Fruit fly (Drosophila melanogaster) whole organism, embryonic: Measurements from ENCODE around the gene CG2076.

Experiments
- CG10366 ChIP-seq: fragments of 200-800 bp; sonication (Bioruptor generic); IDR thresholded peaks from 2 replicates; pipeline ENCODE4 v1.3.6; 2022; ENCODE audit warnings: missing biosample characterization, missing genetic modification characterization
- CG10959 ChIP-seq: fragments of 200-800 bp; sonication (Bioruptor generic); IDR thresholded peaks from 2 replicates; pipeline ENCODE4 v1.3.6; 2022; ENCODE audit warnings: missing biosample characterization, missing genetic modification characterization
- CG11456 ChIP-seq: fragments of 200-800 bp; sonication (Bioruptor generic); IDR thresholded peaks from 3 replicates; pipeline ENCODE4 v1.3.6; 2022; ENCODE audit warnings: missing biosample characterization, missing genetic modification characterization
- CG12391 ChIP-seq: fragments of 200-800 bp; sonication (Bioruptor generic); optimal IDR thresholded peaks from 3 replicates; lab custom pipeline; 2018; ENCODE audit warnings: missing biosample characterization, mild to moderate bottlenecking, missing genetic modification characterization, moderate library complexity
- CG13424 ChIP-seq: fragments of 200-800 bp; sonication (Bioruptor generic); optimal IDR thresholded peaks from 2 replicates; lab custom pipeline; 2019; ENCODE audit warnings: missing biosample characterization, mild to moderate bottlenecking, missing genetic modification characterization, moderate library complexity
- CG14014 ChIP-seq: fragments of 200-800 bp; sonication (Bioruptor generic); IDR thresholded peaks from 2 replicates; pipeline ENCODE4 v1.3.6; 2022; ENCODE audit warnings: missing biosample characterization, missing genetic modification characterization
- CG15479 ChIP-seq: fragments of 200-800 bp; sonication (Bioruptor generic); optimal IDR thresholded peaks from 3 replicates; lab custom pipeline; 2019; ENCODE audit warnings: missing biosample characterization, mild to moderate bottlenecking, missing genetic modification characterization, moderate library complexity
- CG17328 ChIP-seq: fragments of 200-800 bp; sonication (Bioruptor generic); IDR thresholded peaks from 2 replicates; pipeline ENCODE4 v1.3.6; 2022; ENCODE audit warnings: missing biosample characterization, missing genetic modification characterization
- CG18599 ChIP-seq: fragments of 200-800 bp; sonication (Bioruptor generic); optimal IDR thresholded peaks from 3 replicates; lab custom pipeline; 2017; ENCODE audit warnings: missing biosample characterization, missing genetic modification characterization, mild to moderate bottlenecking, moderate library complexity, missing genetic modification reagents
- CG31365 ChIP-seq: fragments of 200-800 bp; sonication (Bioruptor generic); optimal IDR thresholded peaks from 2 replicates; lab custom pipeline; 2018; ENCODE audit warnings: missing biosample characterization, mild to moderate bottlenecking, missing genetic modification characterization
- CG32532 ChIP-seq: fragments of 200-800 bp; sonication (Bioruptor generic); IDR thresholded peaks from 2 replicates; pipeline ENCODE4 v1.3.6; 2022; ENCODE audit warnings: missing biosample characterization, missing genetic modification characterization
- CG6765 ChIP-seq: fragments of 200-800 bp; sonication (Bioruptor generic); optimal IDR thresholded peaks from 3 replicates; lab custom pipeline; 2017; ENCODE audit warnings: missing biosample characterization, mild to moderate bottlenecking, missing genetic modification characterization
- CG6791 ChIP-seq: fragments of 200-800 bp; sonication (Bioruptor generic); IDR thresholded peaks from 3 replicates; pipeline ENCODE4 v1.3.6; 2022; ENCODE audit warnings: missing biosample characterization, missing genetic modification characterization; ENCODE audit not compliant: partially characterized antibody
- CG7271 ChIP-seq: fragments of 200-800 bp; sonication (Bioruptor generic); optimal IDR thresholded peaks from 2 replicates; lab custom pipeline; 2018; ENCODE audit warnings: missing biosample characterization, mild to moderate bottlenecking, missing genetic modification characterization, moderate library complexity
- CG8290 ChIP-seq, 3 experiments: fragments of 200-800 bp; sonication (Bioruptor generic); optimal IDR thresholded peaks; 2 replicates each; lab custom pipeline; 2016 to 2019; ENCODE audit warnings: missing biosample characterization in 3 of 3, missing genetic modification characterization in 3 of 3, mild to moderate bottlenecking in 2 of 3, moderate library complexity in 1 of 3
- CG8388 ChIP-seq: fragments of 200-800 bp; sonication (Bioruptor generic); optimal IDR thresholded peaks from 2 replicates; lab custom pipeline; 2019; ENCODE audit warnings: missing biosample characterization, mild to moderate bottlenecking, missing genetic modification characterization, moderate library complexity
- CoRest ChIP-seq: fragments of 200-800 bp; sonication (Bioruptor generic); optimal IDR thresholded peaks from 3 replicates; lab custom pipeline; 2018; ENCODE audit warnings: missing biosample characterization, mild to moderate bottlenecking, missing genetic modification characterization, moderate library complexity
- D19B ChIP-seq: fragments of 200-800 bp; sonication (Bioruptor generic); optimal IDR thresholded peaks from 2 replicates; lab custom pipeline; 2017; ENCODE audit warnings: missing biosample characterization, mild to moderate bottlenecking, missing genetic modification characterization
- Dek ChIP-seq: fragments of 200-800 bp; sonication (Bioruptor generic); optimal IDR thresholded peaks from 3 replicates; lab custom pipeline; 2019; ENCODE audit warnings: missing biosample characterization, mild to moderate bottlenecking, missing genetic modification characterization, moderate library complexity
- Drgx ChIP-seq: fragments of 200-800 bp; sonication (Bioruptor generic); IDR thresholded peaks from 2 replicates; pipeline ENCODE4 v1.3.6; 2022; ENCODE audit warnings: missing biosample characterization, missing genetic modification characterization
- Ets97D ChIP-seq: fragments of 200-800 bp; sonication (Bioruptor generic); optimal IDR thresholded peaks from 3 replicates; lab custom pipeline; 2016; ENCODE audit warnings: missing biosample characterization, missing genetic modification characterization
- Gug ChIP-seq: fragments of 200-800 bp; sonication (Bioruptor generic); IDR thresholded peaks from 4 replicates; pipeline ENCODE4 v1.3.6; 2022; ENCODE audit warnings: missing biosample characterization, missing genetic modification characterization
- Xbp1 ChIP-seq: fragments of 200-800 bp; sonication (Bioruptor generic); optimal IDR thresholded peaks from 3 replicates; lab custom pipeline; 2016; ENCODE audit warnings: missing biosample characterization, mild to moderate bottlenecking, missing genetic modification characterization
- YL-1 ChIP-seq: fragments of 200-800 bp; sonication (Bioruptor generic); optimal IDR thresholded peaks from 3 replicates; lab custom pipeline; 2017; ENCODE audit warnings: missing biosample characterization, mild to moderate bottlenecking, missing genetic modification characterization
- bsh ChIP-seq, 2 experiments: fragments of 200-800 bp; sonication (Bioruptor generic); optimal IDR thresholded peaks; 2 replicates each; lab custom pipeline; 2017 to 2018; ENCODE audit warnings: mild to moderate bottlenecking in 2 of 2, missing biosample characterization in 2 of 2, missing genetic modification characterization in 2 of 2, moderate library complexity in 1 of 2
- crol ChIP-seq: fragments of 200-800 bp; sonication (Bioruptor generic); IDR thresholded peaks from 2 replicates; pipeline ENCODE4 v1.3.6; 2022; ENCODE audit warnings: missing biosample characterization, missing genetic modification characterization
- danr ChIP-seq: fragments of 200-800 bp; sonication (Bioruptor generic); IDR thresholded peaks from 2 replicates; pipeline ENCODE4 v1.3.6; 2022; ENCODE audit warnings: missing biosample characterization, missing genetic modification characterization
- dm ChIP-seq: fragments of 200-800 bp; sonication (Bioruptor generic); optimal IDR thresholded peaks from 3 replicates; lab custom pipeline; 2016; ENCODE audit warnings: missing biosample characterization, missing genetic modification characterization
- emc ChIP-seq: fragments of 200-800 bp; sonication (Bioruptor generic); optimal IDR thresholded peaks from 2 replicates; lab custom pipeline; 2016; ENCODE audit warnings: missing biosample characterization, missing genetic modification characterization
- esg ChIP-seq: fragments of 200-800 bp; sonication (Bioruptor generic); conservative IDR thresholded peaks from 2 replicates; pipeline ENCODE4 v1.3.6; 2022; ENCODE audit warnings: missing biosample characterization, missing genetic modification characterization
- gcm ChIP-seq: fragments of 200-800 bp; sonication (Bioruptor generic); optimal IDR thresholded peaks from 2 replicates; lab custom pipeline; 2019; ENCODE audit warnings: missing biosample characterization, mild to moderate bottlenecking, missing genetic modification characterization, moderate library complexity
- hkb ChIP-seq, 2 experiments: fragments of 200-800 bp in 1 of 2; fragments of >200 bp in 1 of 2; sonication (Bioruptor generic) in 1 of 2; IDR thresholded peaks in 1 of 2; optimal IDR thresholded peaks in 1 of 2; 2 replicates each; pipeline versions ENCODE4 v1.3.6 to Lab custom; 2017 to 2022; ENCODE audit warnings: missing biosample characterization in 1 of 2, missing genetic modification characterization in 1 of 2
- ind ChIP-seq: fragments of 200-800 bp; sonication (Bioruptor generic); optimal IDR thresholded peaks from 3 replicates; lab custom pipeline; 2016; ENCODE audit warnings: missing biosample characterization, missing genetic modification characterization
- jumu ChIP-seq: fragments of 200-800 bp; sonication (Bioruptor generic); optimal IDR thresholded peaks from 3 replicates; lab custom pipeline; 2016; ENCODE audit warnings: missing biosample characterization, missing genetic modification characterization
- org-1 ChIP-seq: fragments of 200-800 bp; sonication (Bioruptor generic); optimal IDR thresholded peaks from 2 replicates; lab custom pipeline; 2017; ENCODE audit warnings: missing biosample characterization, missing genetic modification characterization
- pan ChIP-seq, 4 experiments: fragments of >200 bp in 3 of 4; fragments of 200-800 bp in 1 of 4; sonication (Bioruptor generic) in 1 of 4; optimal IDR thresholded peaks in 3 of 4; IDR thresholded peaks in 1 of 4; 2 replicates each; pipeline versions ENCODE4 v1.3.6 to Lab custom; 2017 to 2022; ENCODE audit warnings: missing biosample characterization in 2 of 4, missing genetic modification characterization in 2 of 4, mixed read lengths in 1 of 4
- pros ChIP-seq: fragments of 200-800 bp; sonication (Bioruptor generic); optimal IDR thresholded peaks from 3 replicates; lab custom pipeline; 2019; ENCODE audit warnings: missing biosample characterization, mild to moderate bottlenecking, missing genetic modification characterization, moderate library complexity
- row ChIP-seq: fragments of 200-800 bp; sonication (Bioruptor generic); IDR thresholded peaks from 3 replicates; pipeline ENCODE4 v1.3.6; 2022; ENCODE audit warnings: missing biosample characterization, missing genetic modification characterization
- schlank ChIP-seq: fragments of 200-800 bp; sonication (Bioruptor generic); optimal IDR thresholded peaks from 2 replicates; lab custom pipeline; 2018; ENCODE audit warnings: missing biosample characterization, mild to moderate bottlenecking, missing genetic modification characterization
- sd ChIP-seq: fragments of 200-800 bp; sonication (Bioruptor generic); optimal IDR thresholded peaks from 3 replicates; lab custom pipeline; 2018; ENCODE audit warnings: missing biosample characterization, mild to moderate bottlenecking, missing genetic modification characterization, moderate library complexity
- sens ChIP-seq: fragments of 200-800 bp; sonication (Bioruptor generic); peaks from one replicate; lab custom pipeline; 2016; ENCODE audit warnings: missing biosample characterization, missing genetic modification characterization
- sisA ChIP-seq: fragments of 200-800 bp; sonication (Bioruptor generic); IDR thresholded peaks from 2 replicates; pipeline ENCODE4 v1.3.6; 2022; ENCODE audit warnings: missing biosample characterization, missing genetic modification characterization
- sob ChIP-seq: fragments of 200-800 bp; sonication (Bioruptor generic); IDR thresholded peaks from 2 replicates; pipeline ENCODE4 v1.3.6; 2022; ENCODE audit warnings: missing biosample characterization, missing genetic modification characterization
- stwl ChIP-seq: fragments of 200-800 bp; sonication (Bioruptor generic); optimal IDR thresholded peaks from 3 replicates; lab custom pipeline; 2018; ENCODE audit warnings: missing biosample characterization, mild to moderate bottlenecking, missing genetic modification characterization, moderate library complexity
- tin ChIP-seq: fragments of 200-800 bp; sonication (Bioruptor generic); optimal IDR thresholded peaks from 3 replicates; lab custom pipeline; 2016; ENCODE audit warnings: missing biosample characterization, missing genetic modification characterization
- toy ChIP-seq: fragments of 200-800 bp; sonication (Bioruptor generic); IDR thresholded peaks from 2 replicates; pipeline ENCODE4 v1.3.6; 2022; ENCODE audit warnings: missing biosample characterization, missing genetic modification characterization
- yki ChIP-seq: fragments of >200 bp; optimal IDR thresholded peaks from 3 replicates; lab custom pipeline; 2018
- zen2 ChIP-seq: fragments of 200-800 bp; sonication (Bioruptor generic); IDR thresholded peaks from 3 replicates; pipeline ENCODE4 v1.3.6; 2022; ENCODE audit warnings: missing biosample characterization, missing genetic modification characterization; ENCODE audit not compliant: partially characterized antibody

CG2076 gene

dm6 chrX:11108845-11109450 is 18.9 kb downstream of the CG2076 start (continued):
- TF ChIP-seq pros (GFP tag; lab: Kevin White, UChicago) (peak; percentile 59), YL-1 (GFP tag; lab: Kevin White, UChicago) (peak; percentile 49), sisA (GFP tag; lab: Robert Waterston, UW) (0 out of 2 replicates have a peak, but pooled peaks have one; percentile 20), bsh (GFP tag; optimal IDR thresholded peaks at IDR 0.05; lab: Kevin White, UChicago) (peak in 1 of 2 experiments; percentile 31), stwl (tag; lab: Kevin White, UChicago) (peak; percentile 23), dm (GFP tag; lab: Kevin White, UChicago) (peak; percentile 80), row (peak; percentile 52), Xbp1 (peak; percentile 29), esg (GFP tag; lab: Robert Waterston, UW) (0 out of 2 replicates have a peak, but pooled peaks have one; percentile 17), CG17328 (0 out of 2 replicates have a peak, but pooled peaks have one; percentile 12), Drgx (peak; percentile 16; the same call in 1 of the 2 replicates), CG6765 (GFP tag; lab: Kevin White, UChicago) (no peak), CG18599 (GFP tag; lab: Kevin White, UChicago) (peak; percentile 22), zen2 (no peak), gcm (GFP tag; lab: Kevin White, UChicago) (no peak), sens (GFP tag; lab: Kevin White, UChicago) (peak; percentile 75), danr (GFP tag; lab: Robert Waterston, UW) (no peak), Gug (peak; percentile 12; the same call in 1 of the 4 replicates), yki (lab: Kevin White, UChicago) (no peak), toy (GFP tag; lab: Robert Waterston, UW) (no peak), CG10366 (GFP tag; lab: Robert Waterston, UW) (no peak), hkb (optimal IDR thresholded peaks at IDR 0.05; lab: Kevin White, UChicago) (no peak), hkb (GFP tag; IDR thresholded peaks at IDR 0.05; lab: Robert Waterston, UW) (peak; percentile 43; the same call in 1 of the 2 replicates), Dek (no peak), D19B (no peak), Ets97D (no peak), CG14014 (GFP tag; lab: Robert Waterston, UW) (peak; percentile 19; the same call in 1 of the 2 replicates), CG8388 (no peak), CG31365 (tag; lab: Kevin White, UChicago) (peak; percentile 98), emc (no peak), CG6791 (GFP tag; lab: Robert Waterston, UW) (no peak), org-1 (GFP tag; lab: Kevin White, UChicago) (no peak), pan (optimal IDR thresholded peaks at IDR 0.05; lab: Kevin White, UChicago) (no peak), pan (GFP tag; optimal IDR thresholded peaks at IDR 0.05 in 1 of 2, IDR thresholded peaks at IDR 0.05 in 1 of 2) (peak in 1 of 2 experiments; percentile 56), sob (GFP tag; lab: Robert Waterston, UW) (no peak), schlank (no peak), jumu (GFP tag; lab: Kevin White, UChicago) (no peak), CG15479 (GFP tag; lab: Kevin White, UChicago) (peak; percentile 82), CoRest (tag; lab: Kevin White, UChicago) (peak; percentile 9), CG32532 (GFP tag; lab: Robert Waterston, UW) (peak; percentile 53; the same call in 1 of the 2 replicates), CG10959 (GFP tag; lab: Robert Waterston, UW) (no peak), CG7271 (tag; lab: Kevin White, UChicago) (no peak), CG13424 (tag; lab: Kevin White, UChicago) (peak; percentile 25), tin (peak; percentile 12), CG12391 (peak; percentile 23), crol (0 out of 2 replicates have a peak, but pooled peaks have one; percentile 16), sd (tag; lab: Kevin White, UChicago) (peak; percentile 41), CG8290 (GFP tag; optimal IDR thresholded peaks at IDR 0.05; lab: Kevin White, UChicago) (no peak), CG8290 (tag; optimal IDR thresholded peaks at IDR 0.05; lab: Kevin White, UChicago) (peak in 1 of 2 experiments; percentile 16), CG11456 (GFP tag; lab: Robert Waterston, UW) (0 out of 3 replicates have a peak, but pooled peaks have one; percentile 23), ind (GFP tag; lab: Kevin White, UChicago) (peak; percentile 22)
